Fruit fly (Drosophila melanogaster) whole organism, wandering third instar larva: Measurements from ENCODE around the gene CG42740.

Experiments
- CrebA ChIP-seq: fragments of 200-800 bp; sonication (Bioruptor generic); optimal IDR thresholded peaks from 2 replicates; lab custom pipeline; 2016; ENCODE audit warnings: missing biosample characterization, mild to moderate bottlenecking, missing genetic modification characterization, borderline replicate concordance
- HLH106 ChIP-seq: fragments of 200-800 bp; optimal IDR thresholded peaks from 3 replicates; lab custom pipeline; 2019; ENCODE audit warnings: missing biosample characterization, mild to moderate bottlenecking, missing genetic modification characterization, moderate library complexity
- Hr78 ChIP-seq: fragments of >200 bp; optimal IDR thresholded peaks from 2 replicates; lab custom pipeline; 2017; ENCODE audit warnings: missing biosample characterization, missing genetic modification characterization
- Hr83 ChIP-seq: fragments of 200-300 bp; sonication (Bioruptor generic); optimal IDR thresholded peaks from 2 replicates; lab custom pipeline; 2016; ENCODE audit warnings: missing biosample characterization, mild to moderate bottlenecking, missing genetic modification characterization, moderate library complexity; ENCODE audit not compliant: poor library complexity, severe bottlenecking
- OdsH ChIP-seq: fragments of 200-800 bp; sonication (Bioruptor generic); optimal IDR thresholded peaks from 2 replicates; lab custom pipeline; 2016; ENCODE audit warnings: missing biosample characterization, mild to moderate bottlenecking, missing genetic modification characterization
- Rel ChIP-seq, 2 experiments: fragments of 200-800 bp; sonication (Bioruptor generic) in 1 of 2; optimal IDR thresholded peaks; 2 replicates in 1 of 2; 3 replicates in 1 of 2; lab custom pipeline; 2016 to 2019; ENCODE audit warnings: mild to moderate bottlenecking in 2 of 2, missing biosample characterization in 2 of 2, missing genetic modification characterization in 2 of 2, moderate library complexity in 1 of 2
- br ChIP-seq: fragments of 200-800 bp; sonication (Bioruptor generic); optimal IDR thresholded peaks from 2 replicates; lab custom pipeline; 2016; ENCODE audit warnings: missing biosample characterization, missing genetic modification characterization
- brk ChIP-seq: fragments of 200-800 bp; sonication (Bioruptor generic); optimal IDR thresholded peaks from 2 replicates; lab custom pipeline; 2016; ENCODE audit warnings: missing biosample characterization, mild to moderate bottlenecking, missing genetic modification characterization
- dmrt93B ChIP-seq: fragments of 200-800 bp; sonication (Bioruptor generic); optimal IDR thresholded peaks from 2 replicates; lab custom pipeline; 2018; ENCODE audit warnings: missing biosample characterization, mild to moderate bottlenecking, missing genetic modification characterization
- foxo ChIP-seq, 2 experiments: fragments of 200-800 bp; sonication (Bioruptor generic); optimal IDR thresholded peaks; 2 replicates in 1 of 2; 3 replicates in 1 of 2; lab custom pipeline; 2016 to 2017; ENCODE audit warnings: missing biosample characterization in 2 of 2, missing genetic modification characterization in 2 of 2
- h ChIP-seq: fragments of 200-800 bp; sonication (Bioruptor generic); optimal IDR thresholded peaks from 3 replicates; lab custom pipeline; 2016; ENCODE audit warnings: missing biosample characterization, mild to moderate bottlenecking, missing genetic modification characterization
- pan ChIP-seq: fragments of >200 bp; optimal IDR thresholded peaks from 2 replicates; lab custom pipeline; 2017

DNA sequence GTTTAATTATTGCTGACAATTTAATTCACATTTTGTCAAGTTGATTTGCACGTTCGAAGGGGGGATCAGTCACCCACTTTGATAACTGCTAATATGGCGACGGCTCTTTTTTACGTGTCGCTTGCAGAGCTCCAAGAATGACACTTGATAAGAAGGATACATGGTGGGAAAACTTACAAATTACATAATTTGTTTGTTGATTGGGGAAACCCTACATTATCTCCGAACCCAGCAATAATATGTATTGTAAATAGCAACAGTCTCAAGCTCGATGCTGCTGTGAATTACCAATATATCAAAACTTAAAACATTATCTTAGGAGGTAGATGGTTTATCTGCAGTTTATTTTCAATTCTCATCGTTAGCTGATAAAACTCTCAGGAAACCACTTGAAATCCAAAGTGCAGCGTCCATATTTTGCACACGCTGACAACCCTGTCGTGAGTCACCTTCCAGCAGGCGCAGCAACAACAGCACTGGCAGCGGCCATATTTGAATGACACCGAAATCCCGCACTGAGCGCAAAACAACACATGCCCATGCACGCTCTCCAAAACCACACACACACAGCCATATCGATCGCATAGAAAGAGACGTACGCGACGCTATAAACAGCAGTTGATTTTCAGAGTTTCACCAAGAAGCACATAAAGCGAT is 34.4 kb downstream of the CG42740 start:
- TF ChIP-seq OdsH (GFP tag; lab: Kevin White, UChicago) (peak; percentile 93), foxo (GFP tag; optimal IDR thresholded peaks at IDR 0.05; lab: Kevin White, UChicago) (peak; percentile 61 to 96), pan (no peak), brk (no peak), dmrt93B (peak; percentile 98), Hr78 (GFP tag; lab: Kevin White, UChicago) (no peak), br (GFP tag; lab: Kevin White, UChicago) (peak; percentile 94), h (peak; percentile 90), Rel (GFP tag; optimal IDR thresholded peaks at IDR 0.05; lab: Kevin White, UChicago) (peak; percentile 55), Rel (tag; optimal IDR thresholded peaks at IDR 0.05; lab: Kevin White, UChicago) (peak; percentile 33), HLH106 (tag; lab: Kevin White, UChicago) (peak; percentile 94), Hr83 (GFP tag; lab: Kevin White, UChicago) (peak; percentile 81), CrebA (GFP tag; lab: Kevin White, UChicago) (no peak)
